Fruit fly (Drosophila melanogaster): Measurements from ENCODE around the gene TfIIA-L.

Gene TfIIA-L

DNA sequence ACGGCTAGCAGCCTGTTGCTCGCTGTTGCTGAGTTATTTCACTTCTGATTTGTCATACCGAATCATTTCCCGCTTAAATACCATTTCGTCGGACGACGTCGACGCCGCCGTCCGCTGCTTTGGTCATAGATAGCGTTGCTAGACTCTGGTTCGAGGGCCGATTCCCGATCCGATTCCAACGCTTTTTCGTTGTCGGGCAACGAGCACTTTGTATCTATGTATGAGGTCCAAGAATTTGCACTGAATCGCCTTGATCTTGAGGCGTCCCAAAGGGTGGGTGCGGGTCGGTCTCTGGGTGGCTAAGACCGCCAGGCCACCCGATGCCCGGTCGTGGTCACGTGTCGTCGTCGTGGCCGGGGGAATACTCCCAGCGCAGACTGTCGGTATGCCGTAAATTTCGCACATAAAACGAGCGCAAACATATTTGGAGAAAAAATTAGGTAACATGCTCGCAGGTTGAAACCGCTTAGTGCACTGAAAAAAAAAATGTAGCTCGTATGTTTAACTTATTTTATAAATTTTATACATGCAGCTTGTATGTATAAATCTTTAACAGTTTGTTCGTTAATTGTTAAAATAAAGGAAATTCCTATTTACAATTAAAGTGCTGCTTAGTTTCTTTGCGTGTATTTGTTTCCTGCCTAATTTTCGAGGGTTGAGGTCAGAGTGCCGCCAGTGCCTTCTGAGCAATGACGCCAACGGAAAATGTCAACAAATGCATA, 41.4 kb downstream of the TfIIA-L start, which contains the start of gene CG3348:
CG3348 (minus strand) TSS at position 51 of the 722 bp plus-strand sequence.
- TF ChIP-seq Clk (GFP tag; optimal IDR thresholded peaks at IDR 0.05): peak; percentile 7
- TF ChIP-seq bab1 (GFP tag; optimal IDR thresholded peaks at IDR 0.05): peak; percentile 5
- peak; percentile 3 for TF ChIP-seq CG1620 (GFP tag; optimal IDR thresholded peaks at IDR 0.05)
- TF ChIP-seq Mnt (GFP tag; optimal IDR thresholded peaks at IDR 0.05): no peak
- TF ChIP-seq toe (GFP tag; optimal IDR thresholded peaks at IDR 0.05): peak; percentile 32
- TF ChIP-seq CG11617 (GFP tag; optimal IDR thresholded peaks at IDR 0.05): peak; percentile 68
- peak; percentile 30 for TF ChIP-seq tj (GFP tag; optimal IDR thresholded peaks at IDR 0.05)
- TF ChIP-seq CG33017 (tag; optimal IDR thresholded peaks at IDR 0.05): peak; percentile 49
- TF ChIP-seq cnc (optimal IDR thresholded peaks at IDR 0.05): no peak
- TF ChIP-seq pad (GFP tag; optimal IDR thresholded peaks at IDR 0.05): peak; percentile 24
- peak; percentile 47 for TF ChIP-seq ovo (GFP tag; optimal IDR thresholded peaks at IDR 0.05)
- TF ChIP-seq CG7101 (tag; optimal IDR thresholded peaks at IDR 0.05): peak; percentile 71
- peak; percentile 53 for TF ChIP-seq CG5204 (GFP tag; optimal IDR thresholded peaks at IDR 0.05)
- no peak for TF ChIP-seq cic (GFP tag; optimal IDR thresholded peaks at IDR 0.05)
- TF ChIP-seq CG12768 (GFP tag; optimal IDR thresholded peaks at IDR 0.05): peak; percentile 57
- no peak for TF ChIP-seq Hr96 (GFP tag; optimal IDR thresholded peaks at IDR 0.05)
- TF ChIP-seq Crg-1 (GFP tag; optimal IDR thresholded peaks at IDR 0.05): no peak
- TF ChIP-seq CG7045 (GFP tag; optimal IDR thresholded peaks at IDR 0.05): peak; percentile 38
- no peak for TF ChIP-seq kay (GFP tag; ENCODE audit: borderline replicate concordance)
- TF ChIP-seq CG14711 (tag; optimal IDR thresholded peaks at IDR 0.05): peak; percentile 69

dm6 chr3R:27293065-27293464, 42.2 kb downstream of the TfIIA-L start:
- TF ChIP-seq cnc (optimal IDR thresholded peaks at IDR 0.05) (no peak), CG7101 (tag; optimal IDR thresholded peaks at IDR 0.05) (no peak), kay (GFP tag; ENCODE audit: borderline replicate concordance) (no peak), CG33017 (tag; optimal IDR thresholded peaks at IDR 0.05) (no peak), CG7045 (GFP tag; optimal IDR thresholded peaks at IDR 0.05) (no peak), Mnt (GFP tag; optimal IDR thresholded peaks at IDR 0.05) (no peak), toe (GFP tag; optimal IDR thresholded peaks at IDR 0.05) (no peak), tj (GFP tag; optimal IDR thresholded peaks at IDR 0.05) (no peak), pad (GFP tag; optimal IDR thresholded peaks at IDR 0.05) (no peak), CG12768 (GFP tag; optimal IDR thresholded peaks at IDR 0.05) (no peak), CG5204 (GFP tag; optimal IDR thresholded peaks at IDR 0.05) (no peak), Crg-1 (GFP tag; optimal IDR thresholded peaks at IDR 0.05) (no peak)

DNA sequence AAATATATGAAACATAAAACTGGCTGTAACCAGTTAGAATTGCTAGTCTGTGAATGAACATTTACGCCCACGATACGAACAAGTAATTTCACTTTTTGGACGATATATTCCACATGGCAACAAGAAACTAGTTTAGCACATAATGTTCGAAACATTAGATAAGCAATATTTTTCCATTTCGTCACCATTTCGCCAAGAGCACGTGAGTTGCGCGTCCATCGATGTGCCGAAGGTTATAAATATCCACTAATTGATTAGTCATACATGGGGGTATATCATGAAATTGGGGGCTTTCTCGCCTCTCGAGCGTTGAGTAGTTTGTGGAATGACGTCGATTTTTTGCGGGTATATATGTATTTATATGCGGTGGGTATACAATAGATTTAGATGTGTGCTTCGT, 43.2 kb downstream of the TfIIA-L start:
- TF ChIP-seq pad (GFP tag; optimal IDR thresholded peaks at IDR 0.05): no peak
- no peak for TF ChIP-seq Mnt (GFP tag; optimal IDR thresholded peaks at IDR 0.05)
- TF ChIP-seq Hr96 (GFP tag; optimal IDR thresholded peaks at IDR 0.05): no peak
- no peak for TF ChIP-seq CG33017 (tag; optimal IDR thresholded peaks at IDR 0.05)
- TF ChIP-seq ovo (GFP tag; optimal IDR thresholded peaks at IDR 0.05): no peak
- no peak for TF ChIP-seq kay (GFP tag; ENCODE audit: borderline replicate concordance)
- TF ChIP-seq CG11617 (GFP tag; optimal IDR thresholded peaks at IDR 0.05): no peak
- no peak for TF ChIP-seq CG7045 (GFP tag; optimal IDR thresholded peaks at IDR 0.05)
- TF ChIP-seq cic (GFP tag; optimal IDR thresholded peaks at IDR 0.05): no peak

All from whole organism, adult.